Fruit fly (Drosophila melanogaster) whole organism, adult: ENCODE data around the gene CG13300.

ENCODE experiments used
- CG12768 ChIP-seq: fragments of 200-800 bp; sonication (Bioruptor generic); optimal IDR thresholded peaks from 2 replicates; lab custom pipeline; 2017; ENCODE audit warnings: missing biosample characterization, missing genetic modification characterization, mild to moderate bottlenecking, moderate library complexity, missing genetic modification reagents
- CG14711 ChIP-seq: fragments of 200-800 bp; sonication (Bioruptor generic); optimal IDR thresholded peaks from 2 replicates; lab custom pipeline; 2018; ENCODE audit warnings: missing biosample characterization, mild to moderate bottlenecking, missing genetic modification characterization, moderate library complexity
- CG7101 ChIP-seq: fragments of 200-800 bp; sonication (Bioruptor generic); optimal IDR thresholded peaks from 2 replicates; lab custom pipeline; 2018; ENCODE audit warnings: missing biosample characterization, mild to moderate bottlenecking, missing genetic modification characterization, moderate library complexity
- Mnt ChIP-seq: fragments of 200-800 bp; sonication (Bioruptor generic); optimal IDR thresholded peaks from 2 replicates; lab custom pipeline; 2016; ENCODE audit warnings: missing biosample characterization, mild to moderate bottlenecking, missing genetic modification characterization
- bab1 ChIP-seq: fragments of 200-800 bp; sonication (Bioruptor generic); optimal IDR thresholded peaks from 3 replicates; lab custom pipeline; 2019; ENCODE audit warnings: missing biosample characterization, mild to moderate bottlenecking, missing genetic modification characterization, moderate library complexity
- cnc ChIP-seq, 2 experiments: fragments of >200 bp; optimal IDR thresholded peaks; 2 replicates each; lab custom pipeline; 2017
- kay ChIP-seq: fragments of 200-800 bp; sonication (Bioruptor generic); peaks from one replicate; lab custom pipeline; 2016; ENCODE audit warnings: missing biosample characterization, missing genetic modification characterization, borderline replicate concordance
- ovo ChIP-seq: fragments of 200-800 bp; sonication (Bioruptor generic); optimal IDR thresholded peaks from 2 replicates; lab custom pipeline; 2016; ENCODE audit warnings: missing biosample characterization, missing genetic modification characterization

DNA sequence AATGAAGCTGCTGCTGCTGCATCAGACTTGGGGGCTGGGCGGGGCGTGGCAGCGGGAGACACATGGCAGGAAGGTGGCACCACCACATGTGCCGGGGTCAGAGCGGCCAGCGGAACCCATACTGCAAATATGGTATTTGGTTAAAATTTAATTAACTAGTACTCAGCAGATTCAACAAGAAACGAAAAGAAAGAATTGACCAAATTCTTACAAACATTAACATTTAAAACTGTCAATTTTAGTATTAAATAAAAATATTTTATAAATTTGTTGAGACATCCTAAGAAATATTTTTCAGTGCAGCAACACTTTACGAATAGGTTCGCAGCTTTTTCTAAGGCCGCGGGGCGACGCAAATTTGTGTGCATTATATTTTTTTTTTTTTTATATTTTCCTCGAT, 34.7 kb downstream of the CG13300 start:
- TF ChIP-seq CG12768 (GFP tag; lab: Kevin White, UChicago) (no peak), CG7101 (tag; lab: Kevin White, UChicago) (no peak), bab1 (GFP tag; lab: Kevin White, UChicago) (no peak), CG14711 (tag; lab: Kevin White, UChicago) (no peak), Mnt (GFP tag; lab: Kevin White, UChicago) (no peak), kay (GFP tag; lab: Kevin White, UChicago) (no peak), ovo (GFP tag; lab: Kevin White, UChicago) (no peak), cnc (optimal IDR thresholded peaks at IDR 0.05; lab: Kevin White, UChicago) (no peak)
